Worm (Caenorhabditis elegans): ENCODE data around the gene srg-32.

Gene srg-32

DNA sequence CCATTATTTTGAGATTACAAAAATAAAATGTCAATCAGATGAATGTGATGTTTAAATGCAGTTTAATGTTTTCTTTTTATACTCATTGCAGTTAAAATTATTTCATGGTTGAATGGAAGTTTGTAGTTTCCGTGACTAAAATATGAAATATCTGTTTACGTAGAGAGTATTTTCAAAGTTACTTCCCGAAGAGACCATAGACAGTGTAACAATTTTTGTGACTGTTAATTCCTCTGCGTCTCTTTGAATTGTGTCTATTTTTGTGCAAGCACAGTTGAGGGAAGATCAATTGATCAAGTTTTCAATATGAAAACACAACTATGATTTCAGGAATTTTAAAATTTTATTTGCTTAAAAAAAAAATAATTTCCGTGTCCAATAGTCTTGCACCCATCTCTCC lies 41.8 kb downstream of the srg-32 start, which contains the start of gene F25D1.5:
Gene F25D1.5 (minus strand): TSS at position 35 of the 400 bp plus-strand sequence.
- no peak for TF ChIP-seq lin-13 (tag; optimal IDR thresholded peaks at IDR 0.05)
- no peak for TF ChIP-seq sptf-1 (tag; optimal IDR thresholded peaks at IDR 0.05)
- TF ChIP-seq mls-2 (tag; optimal IDR thresholded peaks at IDR 0.05), result no peak
- TF ChIP-seq ham-2 (GFP tag; optimal IDR thresholded peaks at IDR 0.05), result no peak
- no peak for TF ChIP-seq lsy-2 (tag; optimal IDR thresholded peaks at IDR 0.05)
- no peak for TF ChIP-seq ceh-43 (GFP tag; optimal IDR thresholded peaks at IDR 0.05)
- TF ChIP-seq flh-1 (GFP tag; optimal IDR thresholded peaks at IDR 0.05), result no peak
- no peak for TF ChIP-seq nhr-28 (tag; optimal IDR thresholded peaks at IDR 0.05)
- TF ChIP-seq hlh-1 (tag; optimal IDR thresholded peaks at IDR 0.05), result no peak
- TF ChIP-seq lin-32 (GFP tag; optimal IDR thresholded peaks at IDR 0.05), result no peak
- TF ChIP-seq ztf-11 (tag; optimal IDR thresholded peaks at IDR 0.05), result no peak
- no peak for TF ChIP-seq unc-120 (tag; optimal IDR thresholded peaks at IDR 0.05; ENCODE audit: poor library complexity, severe bottlenecking)
- TF ChIP-seq ceh-39 (tag; optimal IDR thresholded peaks at IDR 0.05), result no peak
- TF ChIP-seq elt-1 (tag; optimal IDR thresholded peaks at IDR 0.05; ENCODE audit: borderline replicate concordance, insufficient read depth), result no peak
- TF ChIP-seq unc-39 (tag; optimal IDR thresholded peaks at IDR 0.05), result no peak
- no peak for TF ChIP-seq ces-1 (GFP tag; optimal IDR thresholded peaks at IDR 0.05)
- TF ChIP-seq unc-62 (GFP tag; optimal IDR thresholded peaks at IDR 0.05), result no peak
- no peak for TF ChIP-seq drap-1 (GFP tag; optimal IDR thresholded peaks at IDR 0.05)

DNA sequence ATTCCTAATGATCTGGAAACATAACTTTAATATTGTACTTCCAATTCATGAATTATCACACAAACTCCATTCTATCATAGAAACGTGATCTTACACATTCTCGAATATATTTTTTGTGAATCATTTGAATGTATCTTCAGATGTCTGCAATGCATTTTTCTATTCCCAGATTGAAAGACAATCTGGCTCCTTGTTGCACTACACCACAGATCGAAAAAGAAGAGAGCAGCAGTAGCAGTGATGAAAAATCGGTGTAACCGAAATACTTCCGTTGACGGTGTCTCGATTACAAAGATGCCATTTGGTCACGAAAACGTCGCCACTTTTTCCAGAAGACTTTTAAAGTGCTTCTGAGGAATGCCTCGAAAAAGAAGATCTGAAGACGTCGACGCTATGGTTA lies 48.6 kb downstream of the srg-32 start, which contains the start of gene degt-1:
Gene degt-1 (plus strand): TSS at position 301 of the 400 bp plus-strand sequence.
- TF ChIP-seq pha-4 (tag; optimal IDR thresholded peaks at IDR 0.05), result no peak
- TF ChIP-seq lsy-2 (tag; optimal IDR thresholded peaks at IDR 0.05), result no peak
- no peak for TF ChIP-seq ham-2 (GFP tag; optimal IDR thresholded peaks at IDR 0.05)

- no peak for TF ChIP-seq unc-62 (GFP tag; optimal IDR thresholded peaks at IDR 0.05)
- no peak for TF ChIP-seq ces-1 (GFP tag; optimal IDR thresholded peaks at IDR 0.05)
- no peak for TF ChIP-seq drap-1 (GFP tag; optimal IDR thresholded peaks at IDR 0.05)
- no peak for TF ChIP-seq tbx-8 (GFP tag; optimal IDR thresholded peaks at IDR 0.05)
- TF ChIP-seq zip-8 (tag; optimal IDR thresholded peaks at IDR 0.05), result no peak
- TF ChIP-seq cnd-1 (tag; optimal IDR thresholded peaks at IDR 0.05), result no peak
- TF ChIP-seq hlh-1 (tag; optimal IDR thresholded peaks at IDR 0.05), result no peak
- TF ChIP-seq M03D4.4 (tag; optimal IDR thresholded peaks at IDR 0.05), result no peak
- no peak for TF ChIP-seq sptf-1 (tag; optimal IDR thresholded peaks at IDR 0.05)
- TF ChIP-seq unc-39 (tag; optimal IDR thresholded peaks at IDR 0.05), result no peak
- no peak for TF ChIP-seq mab-5 (tag; optimal IDR thresholded peaks at IDR 0.05)
- no peak for TF ChIP-seq mls-2 (tag; optimal IDR thresholded peaks at IDR 0.05)
- no peak for TF ChIP-seq mep-1 (tag; optimal IDR thresholded peaks at IDR 0.05)
- no peak for TF ChIP-seq nhr-28 (tag; optimal IDR thresholded peaks at IDR 0.05)
- no peak for TF ChIP-seq lsy-2 (tag; optimal IDR thresholded peaks at IDR 0.05)
- TF ChIP-seq sem-2 (GFP tag; optimal IDR thresholded peaks at IDR 0.05), result no peak
- no peak for TF ChIP-seq pha-4 (tag; optimal IDR thresholded peaks at IDR 0.05)
- TF ChIP-seq ceh-83 (GFP tag; optimal IDR thresholded peaks at IDR 0.05), result no peak
These were observed 49.5 kb downstream of the srg-32 start, which contains the start of gene F25D1.8 for ce11 chrV:10539114-10539513. TSS of gene F25D1.8 (plus strand) at chrV:10539414.
